Worm (Caenorhabditis elegans) whole organism, young adult: ENCODE results near the gene F59B10.2.

Experiments used
- B0019.2 ChIP-seq: fragments of 200-800 bp; sonication (Bioruptor generic); conservative IDR thresholded peaks from 2 replicates; pipeline ENCODE4 v1.3.6; 2022; ENCODE audit warnings: missing genetic modification reagents, missing genetic modification characterization, missing compliant biosample characterization
- B0035.1 ChIP-seq: sonication (generic microtip); optimal IDR thresholded peaks from 2 replicates; lab custom pipeline; 2016; ENCODE audit warnings: missing genetic modification characterization, mild to moderate bottlenecking, missing compliant biosample characterization, missing genotype, missing genetic modification reagents
- F22D6.2 ChIP-seq: sonication (generic microtip); optimal IDR thresholded peaks from 2 replicates; lab custom pipeline; 2016; ENCODE audit warnings: mild to moderate bottlenecking, missing genetic modification characterization, missing compliant biosample characterization
- F37B4.10 ChIP-seq: fragments of 200-800 bp; sonication (Bioruptor generic); IDR thresholded peaks from 2 replicates; pipeline ENCODE4 v1.3.6; 2022; ENCODE audit warnings: missing genetic modification characterization, missing compliant biosample characterization
- F39B2.1 ChIP-seq: fragments of 200-800 bp; sonication (Bioruptor generic); IDR thresholded peaks from 2 replicates; pipeline ENCODE4 v1.3.6; 2022; ENCODE audit warnings: missing genetic modification reagents, missing genetic modification characterization, missing compliant biosample characterization
- F52B5.7 ChIP-seq: sonication (generic microtip); optimal IDR thresholded peaks from 2 replicates; lab custom pipeline; 2016; ENCODE audit warnings: mild to moderate bottlenecking, missing genetic modification characterization, missing compliant biosample characterization
- F55B11.4 ChIP-seq: sonication (generic microtip); optimal IDR thresholded peaks from 2 replicates; lab custom pipeline; 2016; ENCODE audit warnings: missing compliant biosample characterization, missing genetic modification characterization, borderline replicate concordance; ENCODE audit not compliant: insufficient read depth
- K12H6.12 ChIP-seq: fragments of 200-800 bp; sonication (Bioruptor generic); optimal IDR thresholded peaks from 2 replicates; lab custom pipeline; 2018; ENCODE audit warnings: mild to moderate bottlenecking, missing genetic modification characterization, missing compliant biosample characterization
- T26A5.8 ChIP-seq: sonication (generic microtip); optimal IDR thresholded peaks from 2 replicates; lab custom pipeline; 2016; ENCODE audit warnings: missing genetic modification characterization, missing compliant biosample characterization
- Y53F4B.3 ChIP-seq: fragments of 200-800 bp; sonication (Bioruptor generic); IDR thresholded peaks from 2 replicates; pipeline ENCODE4 v1.3.6; 2022; ENCODE audit warnings: missing genetic modification reagents, missing genetic modification characterization, missing compliant biosample characterization
- Y67H2A.10 ChIP-seq: fragments of 200-800 bp; sonication (Bioruptor generic); conservative IDR thresholded peaks from 2 replicates; pipeline ENCODE4 v1.3.6; 2022; ENCODE audit warnings: missing genetic modification reagents, missing genetic modification characterization, missing compliant biosample characterization
- Y79H2A.3 ChIP-seq: fragments of 200-800 bp; sonication (Bioruptor generic); conservative IDR thresholded peaks from 2 replicates; pipeline ENCODE4 v1.3.6; 2022; ENCODE audit warnings: missing genetic modification reagents, missing genetic modification characterization, missing compliant biosample characterization
- Y95B8A.8 ChIP-seq: fragments of 200-800 bp; sonication (Bioruptor generic); IDR thresholded peaks from 2 replicates; pipeline ENCODE4 v1.3.6; 2022; ENCODE audit warnings: missing genetic modification reagents, missing genetic modification characterization, missing compliant biosample characterization
- akir-1 ChIP-seq: fragments of 200-800 bp; sonication (Bioruptor generic); optimal IDR thresholded peaks from 2 replicates; lab custom pipeline; 2018; ENCODE audit warnings: mild to moderate bottlenecking, missing genetic modification characterization, moderate library complexity, missing compliant biosample characterization
- ama-1 ChIP-seq, 3 experiments: fragments of 150-350 bp in 1 of 3; sonication (generic microtip) in 2 of 3; optimal IDR thresholded peaks; 2 replicates each; lab custom pipeline; 2014 to 2018; ENCODE audit warnings: missing biosample characterization in 2 of 3, missing genetic modification characterization in 2 of 3, missing genetic modification reagents in 2 of 3
- atf-7 ChIP-seq: sonication (generic microtip); optimal IDR thresholded peaks from 2 replicates; lab custom pipeline; 2017; ENCODE audit warnings: mild to moderate bottlenecking, missing genetic modification characterization, missing compliant biosample characterization
- attf-6 ChIP-seq: fragments of 200-800 bp; sonication (Bioruptor generic); IDR thresholded peaks from 2 replicates; pipeline ENCODE4 v1.3.6; 2022; ENCODE audit warnings: missing genetic modification reagents, missing genetic modification characterization, missing compliant biosample characterization
- bed-1 ChIP-seq: fragments of 200-800 bp; sonication (Bioruptor generic); IDR thresholded peaks from 2 replicates; pipeline ENCODE4 v1.3.6; 2022; ENCODE audit warnings: missing genetic modification reagents, missing genetic modification characterization, missing compliant biosample characterization
- ccch-3 ChIP-seq: fragments of 200-800 bp; sonication (Bioruptor generic); optimal IDR thresholded peaks from 2 replicates; lab custom pipeline; 2018; ENCODE audit warnings: mild to moderate bottlenecking, missing genetic modification characterization, missing compliant biosample characterization
- cebp-1 ChIP-seq, 2 experiments: fragments of 200-800 bp in 1 of 2; sonication (Bioruptor generic) in 1 of 2; sonication (generic microtip) in 1 of 2; IDR thresholded peaks in 1 of 2; optimal IDR thresholded peaks in 1 of 2; 2 replicates each; pipeline versions ENCODE4 v1.3.6 to Lab custom; 2017 to 2022; ENCODE audit warnings: missing compliant biosample characterization in 2 of 2, missing genetic modification characterization in 2 of 2, mild to moderate bottlenecking in 1 of 2, missing genetic modification reagents in 1 of 2, moderate library complexity in 1 of 2
- cebp-2 ChIP-seq: fragments of 200-800 bp; sonication (Bioruptor generic); IDR thresholded peaks from 2 replicates; pipeline ENCODE4 v1.3.6; 2022; ENCODE audit warnings: missing genetic modification characterization, missing compliant biosample characterization
- ceh-27 ChIP-seq: fragments of 200-800 bp; sonication (Bioruptor generic); optimal IDR thresholded peaks from 2 replicates; lab custom pipeline; 2018; ENCODE audit warnings: mild to moderate bottlenecking, missing genetic modification characterization, moderate library complexity, missing compliant biosample characterization
- ceh-40 ChIP-seq: fragments of 200-800 bp; sonication (Bioruptor generic); IDR thresholded peaks from 2 replicates; pipeline ENCODE4 v1.3.6; 2022; ENCODE audit warnings: missing genetic modification characterization, missing compliant biosample characterization
- ceh-79 ChIP-seq: sonication (generic microtip); optimal IDR thresholded peaks from 2 replicates; lab custom pipeline; 2017; ENCODE audit warnings: mild to moderate bottlenecking, missing genetic modification characterization, missing compliant biosample characterization
- die-1 ChIP-seq: sonication (generic microtip); optimal IDR thresholded peaks from 2 replicates; lab custom pipeline; 2016; ENCODE audit warnings: missing genotype, mild to moderate bottlenecking, missing genetic modification characterization, missing compliant biosample characterization
- dox-1 ChIP-seq: fragments of 200-800 bp; sonication (Bioruptor generic); IDR thresholded peaks from 2 replicates; pipeline ENCODE4 v1.3.6; 2022; ENCODE audit warnings: missing genetic modification reagents, missing genetic modification characterization, missing compliant biosample characterization
- egrh-3 ChIP-seq: fragments of 200-800 bp; sonication (Bioruptor generic); IDR thresholded peaks from 2 replicates; pipeline ENCODE4 v1.3.6; 2022; ENCODE audit warnings: missing genetic modification reagents, missing genetic modification characterization, missing compliant biosample characterization
- gei-17 ChIP-seq: fragments of 200-800 bp; sonication (Bioruptor generic); optimal IDR thresholded peaks from 2 replicates; lab custom pipeline; 2018; ENCODE audit warnings: mild to moderate bottlenecking, missing genetic modification characterization, missing compliant biosample characterization
- let-607 ChIP-seq, 2 experiments: fragments of 200-800 bp in 1 of 2; sonication (Bioruptor generic) in 1 of 2; sonication (generic microtip) in 1 of 2; optimal IDR thresholded peaks; 2 replicates each; lab custom pipeline; 2016 to 2018; ENCODE audit warnings: mild to moderate bottlenecking in 2 of 2, missing compliant biosample characterization in 2 of 2, missing genetic modification characterization in 2 of 2, moderate library complexity in 2 of 2, missing genotype in 1 of 2
- lin-26 ChIP-seq: fragments of 200-800 bp; sonication (Bioruptor generic); IDR thresholded peaks from 2 replicates; pipeline ENCODE4 v1.3.6; 2022; ENCODE audit warnings: missing genetic modification reagents, missing genetic modification characterization, missing compliant biosample characterization
- madf-6 ChIP-seq: fragments of 200-800 bp; sonication (Bioruptor generic); IDR thresholded peaks from 2 replicates; pipeline ENCODE4 v1.3.6; 2022; ENCODE audit warnings: missing genetic modification reagents, missing genetic modification characterization, missing compliant biosample characterization
- mcd-1 ChIP-seq: fragments of 200-800 bp; sonication (Bioruptor generic); IDR thresholded peaks from 2 replicates; pipeline ENCODE4 v1.3.6; 2022; ENCODE audit warnings: missing genetic modification reagents, missing genetic modification characterization, missing compliant biosample characterization
- mel-28 ChIP-seq: sonication (generic microtip); optimal IDR thresholded peaks from 2 replicates; lab custom pipeline; 2016; ENCODE audit warnings: borderline replicate concordance, mild to moderate bottlenecking, missing genetic modification characterization, missing compliant biosample characterization
- mes-4 ChIP-seq: sonication (generic microtip); optimal IDR thresholded peaks from 2 replicates; lab custom pipeline; 2016; ENCODE audit warnings: missing genotype, missing genetic modification characterization, missing compliant biosample characterization
- nfya-2 ChIP-seq: fragments of 200-800 bp; sonication (Bioruptor generic); IDR thresholded peaks from 2 replicates; pipeline ENCODE4 v1.3.6; 2022; ENCODE audit warnings: missing genetic modification reagents, missing genetic modification characterization, missing compliant biosample characterization
- nhr-120 ChIP-seq: fragments of 200-800 bp; sonication (Bioruptor generic); IDR thresholded peaks from 2 replicates; pipeline ENCODE4 v1.3.6; 2022; ENCODE audit warnings: missing genetic modification characterization, missing compliant biosample characterization
- nhr-90 ChIP-seq: sonication (generic microtip); optimal IDR thresholded peaks from 2 replicates; lab custom pipeline; 2016; ENCODE audit warnings: missing genotype, mild to moderate bottlenecking, missing genetic modification characterization, missing compliant biosample characterization
- pbrm-1 ChIP-seq: fragments of 200-800 bp; sonication (Bioruptor generic); IDR thresholded peaks from 2 replicates; pipeline ENCODE4 v1.3.6; 2022; ENCODE audit warnings: missing genetic modification reagents, missing genetic modification characterization, missing compliant biosample characterization
- rcor-1 ChIP-seq: fragments of 200-800 bp; sonication (Bioruptor generic); IDR thresholded peaks from 2 replicates; pipeline ENCODE4 v1.3.6; 2022; ENCODE audit warnings: missing genetic modification reagents, missing genetic modification characterization, missing compliant biosample characterization
- sea-2 ChIP-seq: fragments of 200-800 bp; sonication (Bioruptor generic); IDR thresholded peaks from 2 replicates; pipeline ENCODE4 v1.3.6; 2022; ENCODE audit warnings: missing genetic modification characterization, missing compliant biosample characterization
- unc-130 ChIP-seq: sonication (generic microtip); optimal IDR thresholded peaks from 2 replicates; lab custom pipeline; 2016; ENCODE audit warnings: missing genetic modification reagents, missing genetic modification characterization, missing compliant biosample characterization
- unc-62 ChIP-seq: fragments of 150-350 bp; optimal IDR thresholded peaks from 2 replicates; lab custom pipeline; 2014; ENCODE audit warnings: missing biosample characterization, missing genetic modification reagents, missing genetic modification characterization
- xnd-1 ChIP-seq: sonication (generic microtip); optimal IDR thresholded peaks from 2 replicates; lab custom pipeline; 2016; ENCODE audit warnings: missing genotype, missing genetic modification reagents, missing genetic modification characterization, missing compliant biosample characterization
- zfh-2 ChIP-seq: fragments of 200-800 bp; sonication (Bioruptor generic); conservative IDR thresholded peaks from 2 replicates; pipeline ENCODE4 v1.3.6; 2022; ENCODE audit warnings: missing genetic modification reagents, missing genetic modification characterization, missing compliant biosample characterization
- ztf-18 ChIP-seq: sonication (generic microtip); optimal IDR thresholded peaks from 2 replicates; lab custom pipeline; 2016; ENCODE audit warnings: missing genotype, mild to moderate bottlenecking, missing genetic modification characterization, missing compliant biosample characterization
- ztf-26 ChIP-seq: sonication (generic microtip); optimal IDR thresholded peaks from 2 replicates; lab custom pipeline; 2017; ENCODE audit warnings: missing genetic modification characterization, missing compliant biosample characterization
- ztf-28 ChIP-seq: fragments of 200-800 bp; sonication (Bioruptor generic); IDR thresholded peaks from 2 replicates; pipeline ENCODE4 v1.3.6; 2022; ENCODE audit warnings: missing genetic modification reagents, missing genetic modification characterization, missing compliant biosample characterization
- ztf-6 ChIP-seq: fragments of 200-800 bp; sonication (Bioruptor generic); IDR thresholded peaks from 2 replicates; pipeline ENCODE4 v1.3.6; 2022; ENCODE audit warnings: missing genetic modification reagents, missing genetic modification characterization, missing compliant biosample characterization

F59B10.2 gene

ce11 chrII:10553377-10554045 lies 43.9 kb upstream of the F59B10.2 start:
- no peak for TF ChIP-seq ceh-40 (GFP tag; lab: Robert Waterston, UW)
- TF ChIP-seq F52B5.7 (tag; lab: Kevin White, UChicago): no peak
- no peak for TF ChIP-seq mes-4 (tag; lab: Kevin White, UChicago)
- TF ChIP-seq B0019.2 (GFP tag; lab: Robert Waterston, UW): no peak
- TF ChIP-seq nhr-90 (tag; lab: Kevin White, UChicago): no peak
- no peak for TF ChIP-seq F55B11.4 (tag; lab: Kevin White, UChicago)
- no peak for TF ChIP-seq xnd-1 (tag; lab: Kevin White, UChicago)
- TF ChIP-seq F22D6.2 (tag; lab: Kevin White, UChicago): no peak
- no peak for TF ChIP-seq ztf-28 (GFP tag; lab: Robert Waterston, UW)
- TF ChIP-seq cebp-1 (GFP tag; IDR thresholded peaks at IDR 0.05; lab: Robert Waterston, UW): peak; percentile 92
- peak; percentile 97 for TF ChIP-seq cebp-1 (tag; optimal IDR thresholded peaks at IDR 0.05; lab: Kevin White, UChicago)
- TF ChIP-seq unc-62 (GFP tag; lab: Kevin White, UChicago): no peak
- TF ChIP-seq ztf-6 (GFP tag; lab: Robert Waterston, UW): no peak
- TF ChIP-seq gei-17: no peak
- no peak for TF ChIP-seq pbrm-1 (GFP tag; lab: Robert Waterston, UW)
- TF ChIP-seq let-607 (tag; optimal IDR thresholded peaks at IDR 0.05; lab: Kevin White, UChicago): peak in 1 of 2 experiments; percentile 31
- TF ChIP-seq ztf-18 (tag; lab: Kevin White, UChicago): no peak
- TF ChIP-seq Y53F4B.3 (GFP tag; lab: Robert Waterston, UW): no peak
- no peak for TF ChIP-seq sea-2
- TF ChIP-seq nfya-2 (GFP tag; lab: Robert Waterston, UW): no peak
- TF ChIP-seq bed-1 (GFP tag; lab: Robert Waterston, UW): no peak
- no peak for TF ChIP-seq Y67H2A.10 (GFP tag; lab: Robert Waterston, UW)
- peak; percentile 46 for TF ChIP-seq ama-1 (optimal IDR thresholded peaks at IDR 0.05; lab: Kevin White, UChicago)
- no peak for TF ChIP-seq ama-1 (GFP tag; optimal IDR thresholded peaks at IDR 0.05; lab: Kevin White, UChicago)
- TF ChIP-seq nhr-120 (GFP tag; lab: Robert Waterston, UW): no peak
- no peak for TF ChIP-seq unc-130
- no peak for TF ChIP-seq F37B4.10 (GFP tag; lab: Robert Waterston, UW)
- TF ChIP-seq ztf-26 (tag; lab: Kevin White, UChicago): peak; percentile 48
- TF ChIP-seq ceh-27 (GFP tag; lab: Kevin White, UChicago): no peak
- TF ChIP-seq atf-7: peak; percentile 65
- no peak for TF ChIP-seq cebp-2 (GFP tag; lab: Robert Waterston, UW)
- peak; percentile 20; the same call in 1 of the 2 replicates for TF ChIP-seq mcd-1 (GFP tag; lab: Robert Waterston, UW)
- TF ChIP-seq akir-1 (GFP tag; lab: Kevin White, UChicago): no peak
- no peak for TF ChIP-seq ceh-79
- 0 out of 2 replicates have a peak, but pooled peaks have one; percentile 9 for TF ChIP-seq zfh-2 (GFP tag; lab: Robert Waterston, UW)
- no peak for TF ChIP-seq dox-1
- TF ChIP-seq F39B2.1: 0 out of 2 replicates have a peak, but pooled peaks have one; percentile 40
- no peak for TF ChIP-seq rcor-1 (GFP tag; lab: Robert Waterston, UW)
- no peak for TF ChIP-seq attf-6 (GFP tag; lab: Robert Waterston, UW)
- TF ChIP-seq K12H6.12 (tag; lab: Kevin White, UChicago): no peak
- no peak for TF ChIP-seq T26A5.8 (tag; lab: Kevin White, UChicago)
- TF ChIP-seq die-1 (tag; lab: Kevin White, UChicago): no peak
- no peak for TF ChIP-seq madf-6 (GFP tag; lab: Robert Waterston, UW)
- no peak for TF ChIP-seq B0035.1 (tag; lab: Kevin White, UChicago)
- TF ChIP-seq ccch-3: no peak
- TF ChIP-seq Y95B8A.8 (GFP tag; lab: Robert Waterston, UW): no peak
- no peak for TF ChIP-seq lin-26 (GFP tag; lab: Robert Waterston, UW)
- no peak for TF ChIP-seq egrh-3 (GFP tag; lab: Robert Waterston, UW)
- no peak for TF ChIP-seq mel-28 (tag; lab: Kevin White, UChicago)
- TF ChIP-seq Y79H2A.3 (GFP tag; lab: Robert Waterston, UW): no peak
